Worm (Caenorhabditis elegans) whole organism, late embryonic: ENCODE measurements around the gene skr-8.

Experiments used
- F13H6.1 ChIP-seq: sonication (generic microtip); optimal IDR thresholded peaks from 2 replicates; lab custom pipeline; 2016; ENCODE audit warnings: missing genetic modification characterization, missing compliant biosample characterization
- ceh-19 ChIP-seq: fragments of 200-800 bp; sonication (Bioruptor generic); optimal IDR thresholded peaks from 2 replicates; lab custom pipeline; 2018; ENCODE audit warnings: mild to moderate bottlenecking, missing genetic modification characterization, missing compliant biosample characterization
- ceh-31 ChIP-seq: sonication (generic microtip); optimal IDR thresholded peaks from 2 replicates; lab custom pipeline; 2016; ENCODE audit warnings: missing genetic modification characterization, missing compliant biosample characterization
- dve-1 ChIP-seq: sonication (generic microtip); optimal IDR thresholded peaks from 2 replicates; lab custom pipeline; 2017; ENCODE audit warnings: antibody characterized with exemption, mild to moderate bottlenecking, missing genetic modification characterization, missing compliant biosample characterization
- elt-2 ChIP-seq: sonication (generic microtip); optimal IDR thresholded peaks from 2 replicates; lab custom pipeline; 2016; ENCODE audit warnings: missing genetic modification reagents, missing genetic modification characterization, missing compliant biosample characterization
- ets-4 ChIP-seq: sonication (generic microtip); optimal IDR thresholded peaks from 2 replicates; lab custom pipeline; 2016; ENCODE audit warnings: missing genetic modification characterization, missing compliant biosample characterization
- hlh-8 ChIP-seq: sonication (generic microtip); optimal IDR thresholded peaks from 2 replicates; lab custom pipeline; 2016; ENCODE audit warnings: missing genotype, missing genetic modification characterization, missing compliant biosample characterization
- pat-9 ChIP-seq: fragments of 200-800 bp; sonication (Bioruptor generic); optimal IDR thresholded peaks from 2 replicates; lab custom pipeline; 2018; ENCODE audit warnings: mild to moderate bottlenecking, missing genetic modification characterization, moderate library complexity, missing compliant biosample characterization
- rnt-1 ChIP-seq: sonication (generic microtip); optimal IDR thresholded peaks from 2 replicates; lab custom pipeline; 2016; ENCODE audit warnings: missing genetic modification characterization, missing compliant biosample characterization
- unc-55 ChIP-seq: sonication (generic microtip); optimal IDR thresholded peaks from 2 replicates; lab custom pipeline; 2017; ENCODE audit warnings: missing biosample characterization, missing genetic modification reagents, missing genetic modification characterization

- TF ChIP-seq unc-55 (GFP tag; lab: Kevin White, UChicago) (no peak), rnt-1 (tag; lab: Kevin White, UChicago) (no peak), hlh-8 (tag; lab: Kevin White, UChicago) (no peak), ets-4 (tag; lab: Kevin White, UChicago) (no peak), F13H6.1 (tag; lab: Kevin White, UChicago) (no peak), ceh-19 (GFP tag; lab: Kevin White, UChicago) (no peak), dve-1 (tag; lab: Kevin White, UChicago) (no peak), ceh-31 (tag; lab: Kevin White, UChicago) (no peak), elt-2 (tag; lab: Kevin White, UChicago) (no peak), pat-9 (tag; lab: Kevin White, UChicago) (no peak)
These were observed 34.1 kb upstream of the skr-8 start for ce11 chrIV:17199706-17200105.
